Fruit fly (Drosophila melanogaster) whole organism, embryonic: Measurements from ENCODE around the gene CG1774.
A peak's percentile ranks its signal among the peaks of the same experiment; 100 is the strongest.

Experiments used
- Asciz ChIP-seq: fragments of 200-800 bp; sonication (Bioruptor generic); optimal IDR thresholded peaks from 2 replicates; lab custom pipeline; 2017; ENCODE audit warnings: missing biosample characterization, mild to moderate bottlenecking, missing genetic modification characterization, missing genetic modification reagents
- CG10979 ChIP-seq: fragments of 200-800 bp; sonication (Bioruptor generic); optimal IDR thresholded peaks from 2 replicates; lab custom pipeline; 2018; ENCODE audit warnings: missing biosample characterization, mild to moderate bottlenecking, missing genetic modification characterization, moderate library complexity
- CG11093 ChIP-seq: fragments of 200-800 bp; sonication (Bioruptor generic); IDR thresholded peaks from 3 replicates; pipeline ENCODE4 v1.3.6; 2022; ENCODE audit warnings: missing biosample characterization, missing genetic modification characterization
- CG11504 ChIP-seq: fragments of 200-800 bp; sonication (Bioruptor generic); optimal IDR thresholded peaks from 3 replicates; lab custom pipeline; 2019; ENCODE audit warnings: missing biosample characterization, mild to moderate bottlenecking, missing genetic modification characterization, moderate library complexity
- CG11560 ChIP-seq: fragments of 200-800 bp; sonication (Bioruptor generic); IDR thresholded peaks from 3 replicates; pipeline ENCODE4 v1.3.6; 2022; ENCODE audit warnings: missing biosample characterization, missing genetic modification characterization
- CG1233 ChIP-seq: fragments of 200-800 bp; sonication (Bioruptor generic); optimal IDR thresholded peaks from 4 replicates; lab custom pipeline; 2018; ENCODE audit warnings: missing biosample characterization, mild to moderate bottlenecking, missing genetic modification characterization
- CG14014 ChIP-seq: fragments of 200-800 bp; sonication (Bioruptor generic); IDR thresholded peaks from 2 replicates; pipeline ENCODE4 v1.3.6; 2022; ENCODE audit warnings: missing biosample characterization, missing genetic modification characterization
- CG14710 ChIP-seq: fragments of 200-800 bp; sonication (Bioruptor generic); optimal IDR thresholded peaks from 3 replicates; lab custom pipeline; 2019; ENCODE audit warnings: missing biosample characterization, mild to moderate bottlenecking, missing genetic modification characterization, moderate library complexity
- CG16813 ChIP-seq: fragments of 200-800 bp; sonication (Bioruptor generic); IDR thresholded peaks from 3 replicates; pipeline ENCODE4 v1.3.6; 2022; ENCODE audit warnings: missing biosample characterization, missing genetic modification characterization; ENCODE audit not compliant: partially characterized antibody
- CG17328 ChIP-seq: fragments of 200-800 bp; sonication (Bioruptor generic); IDR thresholded peaks from 2 replicates; pipeline ENCODE4 v1.3.6; 2022; ENCODE audit warnings: missing biosample characterization, missing genetic modification characterization
- CG17912 ChIP-seq: fragments of 200-800 bp; sonication (Bioruptor generic); optimal IDR thresholded peaks from 2 replicates; lab custom pipeline; 2018; ENCODE audit warnings: missing biosample characterization, mild to moderate bottlenecking, missing genetic modification characterization
- CG18476 ChIP-seq: fragments of 200-800 bp; sonication (Bioruptor generic); optimal IDR thresholded peaks from 2 replicates; lab custom pipeline; 2016; ENCODE audit warnings: missing biosample characterization, mild to moderate bottlenecking, missing genetic modification characterization
- CG2202 ChIP-seq: fragments of 200-800 bp; sonication (Bioruptor generic); optimal IDR thresholded peaks from 2 replicates; lab custom pipeline; 2018; ENCODE audit warnings: missing biosample characterization, mild to moderate bottlenecking, missing genetic modification characterization
- CG2678 ChIP-seq: fragments of 200-800 bp; sonication (Bioruptor generic); optimal IDR thresholded peaks from 3 replicates; lab custom pipeline; 2019; ENCODE audit warnings: missing biosample characterization, mild to moderate bottlenecking, missing genetic modification characterization, moderate library complexity
- CG2712 ChIP-seq: fragments of 200-800 bp; optimal IDR thresholded peaks from 3 replicates; lab custom pipeline; 2019; ENCODE audit warnings: missing biosample characterization, mild to moderate bottlenecking, missing genetic modification characterization, moderate library complexity
- CG31224 ChIP-seq: fragments of 200-800 bp; sonication (Bioruptor generic); IDR thresholded peaks from 2 replicates; pipeline ENCODE4 v1.3.6; 2022; ENCODE audit warnings: missing biosample characterization, missing genetic modification characterization
- CG31365 ChIP-seq: fragments of 200-800 bp; sonication (Bioruptor generic); optimal IDR thresholded peaks from 2 replicates; lab custom pipeline; 2018; ENCODE audit warnings: missing biosample characterization, mild to moderate bottlenecking, missing genetic modification characterization
- CG3163 ChIP-seq: fragments of 200-800 bp; sonication (Bioruptor generic); optimal IDR thresholded peaks from 3 replicates; lab custom pipeline; 2016; ENCODE audit warnings: missing biosample characterization, missing genetic modification characterization
- CG42726 ChIP-seq: fragments of 200-800 bp; sonication (Bioruptor generic); IDR thresholded peaks from 2 replicates; pipeline ENCODE4 v1.3.6; 2022; ENCODE audit warnings: missing biosample characterization, missing genetic modification characterization; ENCODE audit not compliant: partially characterized antibody
- CG4854 ChIP-seq: fragments of 200-800 bp; sonication (Bioruptor generic); optimal IDR thresholded peaks from 2 replicates; lab custom pipeline; 2016; ENCODE audit warnings: missing biosample characterization, missing genetic modification characterization, inconsistent platforms
- CG8359 ChIP-seq: fragments of 200-800 bp; sonication (Bioruptor generic); optimal IDR thresholded peaks from 2 replicates; lab custom pipeline; 2017; ENCODE audit warnings: missing biosample characterization, mild to moderate bottlenecking, missing genetic modification characterization, borderline replicate concordance
- CG8388 ChIP-seq: fragments of 200-800 bp; sonication (Bioruptor generic); optimal IDR thresholded peaks from 2 replicates; lab custom pipeline; 2019; ENCODE audit warnings: missing biosample characterization, mild to moderate bottlenecking, missing genetic modification characterization, moderate library complexity
- CG9437 ChIP-seq: fragments of 200-800 bp; sonication (Bioruptor generic); optimal IDR thresholded peaks from 2 replicates; lab custom pipeline; 2018; ENCODE audit warnings: missing biosample characterization, mild to moderate bottlenecking, missing genetic modification characterization
- CG9609 ChIP-seq: fragments of 200-800 bp; sonication (Bioruptor generic); optimal IDR thresholded peaks from 3 replicates; lab custom pipeline; 2016; ENCODE audit warnings: missing biosample characterization, missing genetic modification characterization
- Camta ChIP-seq: fragments of 200-800 bp; sonication (Bioruptor generic); optimal IDR thresholded peaks from 2 replicates; lab custom pipeline; 2016; ENCODE audit warnings: missing biosample characterization, missing genetic modification characterization
- Dad ChIP-seq: fragments of 200-800 bp; sonication (Bioruptor generic); optimal IDR thresholded peaks from 3 replicates; lab custom pipeline; 2016; ENCODE audit warnings: missing biosample characterization, missing genetic modification characterization
- Deaf1 ChIP-seq: fragments of 200-800 bp; optimal IDR thresholded peaks from 3 replicates; lab custom pipeline; 2019; ENCODE audit warnings: missing biosample characterization, mild to moderate bottlenecking, missing genetic modification characterization, moderate library complexity
- Dip3 ChIP-seq: fragments of 200-800 bp; sonication (Bioruptor generic); optimal IDR thresholded peaks from 3 replicates; lab custom pipeline; 2016; ENCODE audit warnings: missing biosample characterization, missing genetic modification characterization
- ERR ChIP-seq: fragments of 200-800 bp; sonication (Bioruptor generic); optimal IDR thresholded peaks from 2 replicates; lab custom pipeline; 2016; ENCODE audit warnings: missing biosample characterization, missing genetic modification characterization
- Lpt ChIP-seq: fragments of >200 bp; optimal IDR thresholded peaks from 2 replicates; lab custom pipeline; 2018; ENCODE audit warnings: missing biosample characterization, missing genetic modification characterization
- Meics ChIP-seq: fragments of 200-800 bp; sonication (Bioruptor generic); optimal IDR thresholded peaks from 2 replicates; lab custom pipeline; 2017; ENCODE audit warnings: missing biosample characterization, mild to moderate bottlenecking, missing genetic modification characterization
- Mes4 ChIP-seq: fragments of 200-800 bp; sonication (Bioruptor generic); optimal IDR thresholded peaks from 2 replicates; lab custom pipeline; 2016; ENCODE audit warnings: missing biosample characterization, missing genetic modification characterization
- Opbp ChIP-seq: fragments of 200-800 bp; sonication (Bioruptor generic); IDR thresholded peaks from 3 replicates; pipeline ENCODE4 v1.3.6; 2022; ENCODE audit warnings: missing biosample characterization, missing genetic modification characterization; ENCODE audit not compliant: partially characterized antibody
- Sox100B ChIP-seq: fragments of 200-800 bp; sonication (Bioruptor generic); optimal IDR thresholded peaks from 3 replicates; lab custom pipeline; 2018; ENCODE audit warnings: missing biosample characterization, mild to moderate bottlenecking, missing genetic modification characterization
- YL-1 ChIP-seq: fragments of 200-800 bp; sonication (Bioruptor generic); optimal IDR thresholded peaks from 3 replicates; lab custom pipeline; 2017; ENCODE audit warnings: missing biosample characterization, mild to moderate bottlenecking, missing genetic modification characterization
- al ChIP-seq: fragments of 200-800 bp; sonication (Bioruptor generic); IDR thresholded peaks from 2 replicates; pipeline ENCODE4 v1.3.6; 2022; ENCODE audit warnings: missing biosample characterization, missing genetic modification characterization
- amos ChIP-seq: fragments of 200-800 bp; sonication (Bioruptor generic); IDR thresholded peaks from 2 replicates; pipeline ENCODE4 v1.3.6; 2022; ENCODE audit warnings: missing biosample characterization, missing genetic modification characterization; ENCODE audit not compliant: partially characterized antibody
- ci ChIP-seq: fragments of 200-800 bp; sonication (Bioruptor generic); IDR thresholded peaks from 3 replicates; pipeline ENCODE4 v1.3.6; 2022; ENCODE audit warnings: missing biosample characterization, missing genetic modification characterization
- dysf ChIP-seq: fragments of 200-800 bp; sonication (Bioruptor generic); IDR thresholded peaks from 3 replicates; pipeline ENCODE4 v1.3.6; 2022; ENCODE audit warnings: missing biosample characterization, missing genetic modification characterization
- en ChIP-seq: fragments of 200-800 bp; sonication (Bioruptor generic); optimal IDR thresholded peaks from 2 replicates; lab custom pipeline; 2016; ENCODE audit warnings: missing biosample characterization, missing genetic modification characterization
- fru ChIP-seq: fragments of >200 bp; optimal IDR thresholded peaks from 2 replicates; lab custom pipeline; 2017
- jigr1 ChIP-seq: fragments of 200-800 bp; sonication (Bioruptor generic); IDR thresholded peaks from 3 replicates; pipeline ENCODE4 v1.3.6; 2022; ENCODE audit warnings: missing biosample characterization, missing genetic modification characterization
- jing ChIP-seq: fragments of 200-800 bp; sonication (Bioruptor generic); optimal IDR thresholded peaks from 2 replicates; lab custom pipeline; 2018; ENCODE audit warnings: missing biosample characterization, mild to moderate bottlenecking, missing genetic modification characterization
- ken ChIP-seq: fragments of 200-800 bp; sonication (Bioruptor generic); IDR thresholded peaks from 3 replicates; pipeline ENCODE4 v1.3.6; 2022; ENCODE audit warnings: missing biosample characterization, missing genetic modification characterization
- lola ChIP-seq, 3 experiments: fragments of >200 bp in 2 of 3; fragments of 200-800 bp in 1 of 3; sonication (Bioruptor generic) in 1 of 3; optimal IDR thresholded peaks; 2 replicates each; lab custom pipeline; 2017 to 2019; ENCODE audit warnings: missing biosample characterization in 3 of 3, missing genetic modification characterization in 3 of 3, mild to moderate bottlenecking in 1 of 3, moderate library complexity in 1 of 3
- lov ChIP-seq, 2 experiments: fragments of 200-800 bp in 1 of 2; fragments of >200 bp in 1 of 2; sonication (Bioruptor generic) in 1 of 2; IDR thresholded peaks in 1 of 2; optimal IDR thresholded peaks in 1 of 2; 2 replicates in 1 of 2; 3 replicates in 1 of 2; pipeline versions ENCODE4 v1.3.6 to Lab custom; 2017 to 2022; ENCODE audit warnings: missing biosample characterization in 1 of 2, missing genetic modification characterization in 1 of 2
- repo ChIP-seq: fragments of 200-800 bp; sonication (Bioruptor generic); optimal IDR thresholded peaks from 2 replicates; lab custom pipeline; 2016; ENCODE audit warnings: missing biosample characterization, missing genetic modification characterization
- tio ChIP-seq: fragments of 200-800 bp; sonication (Bioruptor generic); optimal IDR thresholded peaks from 2 replicates; lab custom pipeline; 2017; ENCODE audit warnings: missing biosample characterization, missing genetic modification characterization, inconsistent platforms
- usp ChIP-seq: fragments of >200 bp; optimal IDR thresholded peaks from 2 replicates; lab custom pipeline; 2017; ENCODE audit warnings: missing biosample characterization, missing genetic modification characterization
- zfh2 ChIP-seq: fragments of 200-800 bp; sonication (Bioruptor generic); optimal IDR thresholded peaks from 2 replicates; lab custom pipeline; 2016; ENCODE audit warnings: missing biosample characterization, missing genetic modification characterization

CG1774 gene

DNA sequence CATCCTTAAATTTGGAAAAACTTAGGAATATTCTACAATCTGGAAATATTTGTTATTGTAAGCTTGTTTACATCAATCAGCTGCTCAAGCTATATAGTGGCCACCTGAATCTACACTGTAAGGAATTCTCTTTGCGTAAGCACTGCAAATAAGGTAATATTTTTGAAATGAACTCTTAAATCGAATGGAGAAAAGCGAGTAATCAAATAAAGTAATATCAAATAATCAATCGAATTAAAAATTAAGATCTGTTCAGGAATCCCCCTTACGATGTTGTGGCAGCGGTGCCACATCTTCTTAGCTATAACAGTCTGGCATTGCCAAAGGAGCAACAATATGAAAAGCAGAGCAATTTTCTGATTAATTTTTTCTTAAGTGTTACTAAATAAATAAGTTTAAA is 23.4 kb downstream of the CG1774 start, which contains the start of the genes Mnat9 and CG1792 (continued):
- TF ChIP-seq Asciz (peak; percentile 97), Deaf1 (tag; lab: Kevin White, UChicago) (peak; percentile 81), lov (optimal IDR thresholded peaks at IDR 0.05; lab: Kevin White, UChicago) (no peak), lov (GFP tag; IDR thresholded peaks at IDR 0.05; lab: Robert Waterston, UW) (peak; percentile 99), CG11504 (tag; lab: Kevin White, UChicago) (peak; percentile 97), CG16813 (GFP tag; lab: Robert Waterston, UW) (peak; percentile 44; the same call in 2 of the 3 replicates), ken (peak; percentile 99), CG3163 (GFP tag; lab: Kevin White, UChicago) (peak; percentile 88), dysf (GFP tag; lab: Robert Waterston, UW) (peak; percentile 99), amos (no peak; the same call in 1 of the 2 replicates), Camta (peak; percentile 98), Dad (GFP tag; lab: Kevin White, UChicago) (peak; percentile 98), CG42726 (GFP tag; lab: Robert Waterston, UW) (no peak), CG14710 (tag; lab: Kevin White, UChicago) (peak; percentile 97), Mes4 (peak; percentile 98), jigr1 (peak; percentile 94), Lpt (GFP tag; lab: Kevin White, UChicago) (no peak), CG2202 (tag; lab: Kevin White, UChicago) (peak; percentile 95), fru (lab: Kevin White, UChicago) (no peak), CG31224 (GFP tag; lab: Robert Waterston, UW) (peak; percentile 98), CG2678 (tag; lab: Kevin White, UChicago) (peak; percentile 98), Dip3 (peak; percentile 99), CG10979 (peak; percentile 97), CG9609 (GFP tag; lab: Kevin White, UChicago) (peak; percentile 99), lola (GFP tag; optimal IDR thresholded peaks at IDR 0.05; lab: Kevin White, UChicago) (peak in 1 of 3 experiments; percentile 95), Meics (GFP tag; lab: Kevin White, UChicago) (peak; percentile 98), CG4854 (GFP tag; lab: Kevin White, UChicago) (peak; percentile 98), CG17912 (GFP tag; lab: Kevin White, UChicago) (peak; percentile 95), YL-1 (peak; percentile 96), zfh2 (peak; percentile 99), CG11560 (tag; lab: Robert Waterston, UW) (peak; percentile 92), CG8359 (peak; percentile 84), ci (GFP tag; lab: Robert Waterston, UW) (peak; percentile 100), CG17328 (GFP tag; lab: Robert Waterston, UW) (peak; percentile 99), CG2712 (peak; percentile 99), repo (GFP tag; lab: Kevin White, UChicago) (peak; percentile 98), CG1233 (GFP tag; lab: Kevin White, UChicago) (peak; percentile 99), en (GFP tag; lab: Kevin White, UChicago) (peak; percentile 98), CG31365 (peak; percentile 86), usp (GFP tag; lab: Kevin White, UChicago) (no peak), tio (GFP tag; lab: Kevin White, UChicago) (peak; percentile 99), CG18476 (GFP tag; lab: Kevin White, UChicago) (peak; percentile 99), jing (peak; percentile 98), Sox100B (peak; percentile 93), Opbp (peak; percentile 47; the same call in 1 of the 3 replicates), ERR (GFP tag; lab: Kevin White, UChicago) (peak; percentile 96), CG11093 (GFP tag; lab: Robert Waterston, UW) (peak; percentile 98), CG8388 (GFP tag; lab: Kevin White, UChicago) (peak; percentile 96), al (peak; percentile 99), CG9437 (GFP tag; lab: Kevin White, UChicago) (peak; percentile 92), CG14014 (peak; percentile 99)
